Worm (Caenorhabditis elegans): ENCODE data around the gene F46B3.7.

Gene F46B3.7

ce11 chrV:20597076-20597475 is 21.5 kb downstream of the F46B3.7 start, which contains the start of gene F46B3.1:
TSS of gene F46B3.1 (minus strand) at chrV:20597176.
- TF ChIP-seq egl-27 (tag; optimal IDR thresholded peaks at IDR 0.05) (no peak), sea-2 (GFP tag; optimal IDR thresholded peaks at IDR 0.05) (no peak), snpc-4 (tag; optimal IDR thresholded peaks at IDR 0.05) (no peak), elt-2 (tag; optimal IDR thresholded peaks at IDR 0.05) (no peak), lin-15B (tag; optimal IDR thresholded peaks at IDR 0.05) (no peak), nhr-237 (tag; optimal IDR thresholded peaks at IDR 0.05) (no peak), unc-39 (tag; optimal IDR thresholded peaks at IDR 0.05) (no peak), nhr-67 (tag; optimal IDR thresholded peaks at IDR 0.05) (no peak), aly-2 (tag; optimal IDR thresholded peaks at IDR 0.05) (no peak), eor-1 (tag; optimal IDR thresholded peaks at IDR 0.05) (no peak), zag-1 (tag; optimal IDR thresholded peaks at IDR 0.05) (no peak), ceh-28 (tag; optimal IDR thresholded peaks at IDR 0.05) (no peak), skn-1 (tag; optimal IDR thresholded peaks at IDR 0.05) (no peak)

- TF ChIP-seq ztf-11 (tag; optimal IDR thresholded peaks at IDR 0.05) (no peak), ceh-82 (tag; optimal IDR thresholded peaks at IDR 0.05) (no peak), ceh-16 (tag; optimal IDR thresholded peaks at IDR 0.05) (no peak)
Observed at ce11 chrV:20595653-20596052, 22.9 kb downstream of the F46B3.7 start, which contains the start of gene F26F2.11. TSS of gene F26F2.11 (minus strand) at chrV:20595753.

DNA sequence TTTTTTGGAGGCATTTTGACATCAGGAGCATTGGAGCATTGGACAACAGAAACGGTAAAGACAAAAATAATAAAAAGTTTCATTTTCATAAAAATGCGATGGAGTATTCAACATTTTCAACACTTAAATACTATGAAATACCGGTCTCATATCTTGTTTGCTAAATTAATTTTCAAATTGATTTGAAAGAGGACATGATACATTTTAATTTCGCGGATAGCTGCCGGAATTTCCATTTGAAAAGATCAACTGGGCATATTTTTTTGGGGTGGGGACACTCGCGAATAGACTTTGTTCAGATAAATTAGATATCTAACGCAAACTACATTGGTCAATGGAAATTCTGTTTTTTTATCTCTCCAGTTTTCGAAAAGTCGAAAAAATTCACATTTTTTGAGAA is 23.8 kb downstream of the F46B3.7 start, which contains the start of gene F26F2.10:
TSS of gene F26F2.10 (minus strand) at position 101 of the 400 bp plus-strand sequence.
- TF ChIP-seq skn-1 (tag; optimal IDR thresholded peaks at IDR 0.05) (no peak), unc-39 (tag; optimal IDR thresholded peaks at IDR 0.05) (no peak), aly-2 (tag; optimal IDR thresholded peaks at IDR 0.05) (no peak), snpc-4 (tag; optimal IDR thresholded peaks at IDR 0.05) (no peak), egl-27 (tag; optimal IDR thresholded peaks at IDR 0.05) (no peak), egl-5 (tag; optimal IDR thresholded peaks at IDR 0.05) (no peak), elt-1 (tag; optimal IDR thresholded peaks at IDR 0.05) (no peak)

DNA sequence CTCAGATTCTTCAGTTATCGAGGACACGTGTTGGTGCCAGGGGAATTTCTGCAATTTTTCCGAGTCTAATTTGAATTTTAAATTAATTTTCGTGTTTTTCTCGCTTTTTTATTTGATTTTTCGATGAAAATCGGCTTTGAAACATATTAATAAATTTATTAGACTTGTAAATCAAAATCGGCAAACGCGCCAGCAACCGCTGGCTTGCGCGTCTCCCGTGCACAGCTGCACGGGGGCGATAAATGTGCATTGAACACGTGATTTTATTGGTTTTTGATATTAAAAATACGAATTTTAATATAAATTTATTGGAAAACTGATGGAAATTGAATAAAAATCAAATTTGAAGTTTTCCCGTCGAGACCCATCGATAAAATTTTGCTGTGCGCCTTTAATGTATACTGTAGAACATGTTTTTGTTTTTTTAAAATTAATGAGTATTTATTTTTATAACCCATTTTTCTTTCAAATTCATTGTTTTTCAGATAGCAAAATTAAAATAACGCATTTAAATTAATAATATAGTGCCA is 38.0 kb downstream of the F46B3.7 start, which contains the start of gene F26F2.7:
TSS of gene F26F2.7 (plus strand) at position 480 of the 530 bp plus-strand sequence.
- no peak for TF ChIP-seq unc-39 (tag; optimal IDR thresholded peaks at IDR 0.05)
- no peak for TF ChIP-seq ceh-82 (tag; optimal IDR thresholded peaks at IDR 0.05)
- TF ChIP-seq nhr-77 (tag; optimal IDR thresholded peaks at IDR 0.05): no peak
- no peak for TF ChIP-seq nhr-67 (tag; optimal IDR thresholded peaks at IDR 0.05)
- TF ChIP-seq fkh-2 (tag; optimal IDR thresholded peaks at IDR 0.05): no peak
- TF ChIP-seq nfya-1 (tag; optimal IDR thresholded peaks at IDR 0.05; ENCODE audit: insufficient read depth): peak; percentile 82
- TF ChIP-seq egl-5 (tag; optimal IDR thresholded peaks at IDR 0.05): peak; percentile 71
- TF ChIP-seq hmg-11 (tag; optimal IDR thresholded peaks at IDR 0.05): peak; percentile 83
- TF ChIP-seq jun-1 (tag; optimal IDR thresholded peaks at IDR 0.05): peak; percentile 72
- peak; percentile 80 for TF ChIP-seq elt-2 (tag; optimal IDR thresholded peaks at IDR 0.05)
- peak; percentile 51 for TF ChIP-seq lsy-12 (tag; optimal IDR thresholded peaks at IDR 0.05)
- TF ChIP-seq nhr-11 (tag; optimal IDR thresholded peaks at IDR 0.05): no peak
- TF ChIP-seq pqm-1 (tag; optimal IDR thresholded peaks at IDR 0.05): peak; percentile 10
- peak; percentile 50 for TF ChIP-seq nhr-23 (tag; optimal IDR thresholded peaks at IDR 0.05)
- no peak for TF ChIP-seq ama-1 (optimal IDR thresholded peaks at IDR 0.05)
- peak; percentile 90 for TF ChIP-seq snpc-4 (tag; optimal IDR thresholded peaks at IDR 0.05)
- TF ChIP-seq nhr-28 (tag; optimal IDR thresholded peaks at IDR 0.05): no peak
- TF ChIP-seq ZK546.5 (tag; optimal IDR thresholded peaks at IDR 0.05): no peak
- no peak for TF ChIP-seq nhr-25 (tag; optimal IDR thresholded peaks at IDR 0.05)
- no peak for TF ChIP-seq ztf-11 (tag; optimal IDR thresholded peaks at IDR 0.05)
- TF ChIP-seq nhr-237 (tag; optimal IDR thresholded peaks at IDR 0.05): no peak
- peak; percentile 50 for TF ChIP-seq R02D3.7 (tag; optimal IDR thresholded peaks at IDR 0.05)
- no peak for TF ChIP-seq nhr-76 (tag; optimal IDR thresholded peaks at IDR 0.05)
- TF ChIP-seq eor-1 (tag; optimal IDR thresholded peaks at IDR 0.05): no peak
- TF ChIP-seq ceh-9 (tag; optimal IDR thresholded peaks at IDR 0.05): no peak
- TF ChIP-seq mdl-1 (tag; optimal IDR thresholded peaks at IDR 0.05): peak; percentile 17
- TF ChIP-seq fkh-10 (GFP tag; optimal IDR thresholded peaks at IDR 0.05): peak; percentile 34
- no peak for TF ChIP-seq aly-2 (tag; optimal IDR thresholded peaks at IDR 0.05)
- TF ChIP-seq mml-1 (tag; optimal IDR thresholded peaks at IDR 0.05): no peak
- no peak for TF ChIP-seq elt-3 (tag; optimal IDR thresholded peaks at IDR 0.05)
- peak; percentile 65 for TF ChIP-seq tbx-2 (tag; optimal IDR thresholded peaks at IDR 0.05)
- TF ChIP-seq lin-15B (tag; optimal IDR thresholded peaks at IDR 0.05): peak; percentile 56
- TF ChIP-seq egl-27 (tag; optimal IDR thresholded peaks at IDR 0.05): peak; percentile 35
- TF ChIP-seq fos-1 (tag; optimal IDR thresholded peaks at IDR 0.05): no peak
- TF ChIP-seq nhr-43 (tag; optimal IDR thresholded peaks at IDR 0.05; ENCODE audit: poor library complexity, severe bottlenecking): peak; percentile 54
- no peak for TF ChIP-seq nhr-12 (tag; optimal IDR thresholded peaks at IDR 0.05)
- no peak for TF ChIP-seq elt-1 (tag; optimal IDR thresholded peaks at IDR 0.05)
- TF ChIP-seq zag-1 (tag; optimal IDR thresholded peaks at IDR 0.05): no peak
- TF ChIP-seq skn-1 (tag; optimal IDR thresholded peaks at IDR 0.05): no peak
- TF ChIP-seq pha-4 (tag; optimal IDR thresholded peaks at IDR 0.05): peak; percentile 83
- TF ChIP-seq ceh-16 (tag; optimal IDR thresholded peaks at IDR 0.05): no peak
- peak; percentile 60 for TF ChIP-seq ceh-28 (tag; optimal IDR thresholded peaks at IDR 0.05)
- TF ChIP-seq daf-12 (tag; optimal IDR thresholded peaks at IDR 0.05): no peak
